Fruit fly (Drosophila melanogaster): ENCODE results near the gene CG8891.
A peak's percentile ranks its signal among the peaks of the same experiment; 100 is the strongest.

Gene CG8891

dm6 chr2L:4930541-4930940 is 48.6 kb downstream of the CG8891 start (continued):
- TF ChIP-seq CG3032 (tag; optimal IDR thresholded peaks at IDR 0.05): no peak
- no peak for TF ChIP-seq CG9139 (GFP tag; optimal IDR thresholded peaks at IDR 0.05)
- TF ChIP-seq CG32006 (GFP tag; optimal IDR thresholded peaks at IDR 0.05): peak; percentile 11
- TF ChIP-seq CG6792 (GFP tag; optimal IDR thresholded peaks at IDR 0.05): no peak
- TF ChIP-seq svp (GFP tag): no peak
- TF ChIP-seq Ets21C (GFP tag; optimal IDR thresholded peaks at IDR 0.05): no peak
- no peak for TF ChIP-seq ss (GFP tag; optimal IDR thresholded peaks at IDR 0.05)
- TF ChIP-seq pdm3 (GFP tag; optimal IDR thresholded peaks at IDR 0.05): no peak
- no peak for TF ChIP-seq Blimp-1 (GFP tag; optimal IDR thresholded peaks at IDR 0.05)
- TF ChIP-seq CG10669 (GFP tag; optimal IDR thresholded peaks at IDR 0.05): no peak
- TF ChIP-seq achi (GFP tag; optimal IDR thresholded peaks at IDR 0.05): no peak
- no peak for TF ChIP-seq Sox14 (GFP tag; optimal IDR thresholded peaks at IDR 0.05)
- no peak for TF ChIP-seq CG11294 (GFP tag; IDR thresholded peaks at IDR 0.05)
- TF ChIP-seq CG11902 (GFP tag; optimal IDR thresholded peaks at IDR 0.05): no peak
- TF ChIP-seq CG8319 (GFP tag; optimal IDR thresholded peaks at IDR 0.05): no peak
- TF ChIP-seq acj6 (GFP tag; optimal IDR thresholded peaks at IDR 0.05): peak; percentile 9
- TF ChIP-seq fd85E (GFP tag; optimal IDR thresholded peaks at IDR 0.05): no peak
- no peak for TF ChIP-seq Met (GFP tag; optimal IDR thresholded peaks at IDR 0.05)
- peak; percentile 61; the same call in 2 of the 3 replicates for TF ChIP-seq CG6163 (GFP tag; IDR thresholded peaks at IDR 0.05)
- TF ChIP-seq CG1621 (tag; optimal IDR thresholded peaks at IDR 0.05): no peak
- no peak for TF ChIP-seq CG6854 (GFP tag; optimal IDR thresholded peaks at IDR 0.05)
- no peak for TF ChIP-seq net (GFP tag; optimal IDR thresholded peaks at IDR 0.05)
- TF ChIP-seq CG34406 (GFP tag; optimal IDR thresholded peaks at IDR 0.05): no peak
- peak; percentile 60; the same call in 2 of the 3 replicates for TF ChIP-seq CG8119 (GFP tag; IDR thresholded peaks at IDR 0.05)
- TF ChIP-seq OdsH (GFP tag; optimal IDR thresholded peaks at IDR 0.05): no peak
- TF ChIP-seq Eip78C (GFP tag): peak; percentile 56
